Worm (Caenorhabditis elegans) whole organism, late embryonic: Measurements from ENCODE around the gene T04A8.18.
A peak's percentile ranks its signal among the peaks of the same experiment; 100 is the strongest.

Experiments used
- C08G9.2 ChIP-seq: sonication (generic microtip); optimal IDR thresholded peaks from 2 replicates; lab custom pipeline; 2016; ENCODE audit warnings: mild to moderate bottlenecking, missing genetic modification characterization, moderate library complexity, missing compliant biosample characterization
- K09A11.1 ChIP-seq: sonication (generic microtip); optimal IDR thresholded peaks from 2 replicates; lab custom pipeline; 2017; ENCODE audit warnings: antibody characterized with exemption, mild to moderate bottlenecking, missing genetic modification characterization, missing compliant biosample characterization; ENCODE audit not compliant: insufficient read depth
- ahr-1 ChIP-seq: sonication (generic microtip); optimal IDR thresholded peaks from 2 replicates; lab custom pipeline; 2016; ENCODE audit warnings: missing genetic modification characterization, missing compliant biosample characterization
- ama-1 ChIP-seq: fragments of 150-350 bp; optimal IDR thresholded peaks from 2 replicates; lab custom pipeline; 2014
- ceh-14 ChIP-seq: sonication (generic microtip); optimal IDR thresholded peaks from 2 replicates; lab custom pipeline; 2016; ENCODE audit warnings: missing genotype, missing genetic modification characterization, missing compliant biosample characterization
- ceh-18 ChIP-seq: sonication (generic microtip); optimal IDR thresholded peaks from 2 replicates; lab custom pipeline; 2016; ENCODE audit warnings: missing genetic modification characterization, missing compliant biosample characterization
- ceh-19 ChIP-seq: fragments of 200-800 bp; sonication (Bioruptor generic); optimal IDR thresholded peaks from 2 replicates; lab custom pipeline; 2018; ENCODE audit warnings: mild to moderate bottlenecking, missing genetic modification characterization, missing compliant biosample characterization
- ceh-22 ChIP-seq: sonication (generic microtip); optimal IDR thresholded peaks from 2 replicates; lab custom pipeline; 2017; ENCODE audit warnings: missing biosample characterization, missing genetic modification characterization
- ceh-24 ChIP-seq: sonication (generic microtip); optimal IDR thresholded peaks from 2 replicates; lab custom pipeline; 2016; ENCODE audit warnings: mild to moderate bottlenecking, missing genetic modification characterization, missing compliant biosample characterization
- ceh-30 ChIP-seq: fragments of 150-350 bp; optimal IDR thresholded peaks from 2 replicates; lab custom pipeline; 2014; ENCODE audit warnings: missing biosample characterization, missing genetic modification characterization
- ceh-31 ChIP-seq: sonication (generic microtip); optimal IDR thresholded peaks from 2 replicates; lab custom pipeline; 2016; ENCODE audit warnings: missing genetic modification characterization, missing compliant biosample characterization
- ceh-45 ChIP-seq: fragments of 200-800 bp; sonication (Bioruptor generic); IDR thresholded peaks from 2 replicates; pipeline ENCODE4 v1.3.6; 2022; ENCODE audit warnings: missing genetic modification reagents, missing genetic modification characterization, missing compliant biosample characterization
- ceh-48 ChIP-seq: sonication (generic microtip); optimal IDR thresholded peaks from 2 replicates; lab custom pipeline; 2016; ENCODE audit warnings: missing genetic modification characterization, inconsistent platforms, missing compliant biosample characterization
- ceh-6 ChIP-seq: fragments of 200-800 bp; sonication (Bioruptor generic); optimal IDR thresholded peaks from 2 replicates; lab custom pipeline; 2018; ENCODE audit warnings: mild to moderate bottlenecking, missing genetic modification characterization, missing compliant biosample characterization
- dmd-4 ChIP-seq: sonication (generic microtip); optimal IDR thresholded peaks from 2 replicates; lab custom pipeline; 2016; ENCODE audit warnings: borderline replicate concordance, missing genetic modification characterization, missing compliant biosample characterization
- elt-4 ChIP-seq: sonication (generic microtip); optimal IDR thresholded peaks from 2 replicates; lab custom pipeline; 2016; ENCODE audit warnings: missing genetic modification characterization, missing compliant biosample characterization
- eyg-1 ChIP-seq: sonication (generic microtip); optimal IDR thresholded peaks from 2 replicates; lab custom pipeline; 2016; ENCODE audit warnings: missing genotype, missing genetic modification characterization, missing compliant biosample characterization
- fkh-6 ChIP-seq: sonication (generic microtip); optimal IDR thresholded peaks from 2 replicates; lab custom pipeline; 2016; ENCODE audit warnings: missing genetic modification characterization, missing compliant biosample characterization
- hlh-13 ChIP-seq: fragments of 200-800 bp; sonication (Bioruptor generic); optimal IDR thresholded peaks from 2 replicates; lab custom pipeline; 2018; ENCODE audit warnings: mild to moderate bottlenecking, missing genetic modification characterization, missing compliant biosample characterization
- hlh-30 ChIP-seq: sonication (generic microtip); optimal IDR thresholded peaks from 2 replicates; lab custom pipeline; 2017; ENCODE audit warnings: antibody characterized with exemption, missing genetic modification characterization, missing compliant biosample characterization; ENCODE audit not compliant: insufficient read depth
- hlh-6 ChIP-seq: sonication (generic microtip); optimal IDR thresholded peaks from 2 replicates; lab custom pipeline; 2016; ENCODE audit warnings: missing genotype, missing genetic modification characterization, missing compliant biosample characterization
- lim-6 ChIP-seq: sonication (generic microtip); optimal IDR thresholded peaks from 2 replicates; lab custom pipeline; 2016; ENCODE audit warnings: missing genetic modification characterization, missing compliant biosample characterization
- mec-3 ChIP-seq: sonication (generic microtip); optimal IDR thresholded peaks from 2 replicates; lab custom pipeline; 2016; ENCODE audit warnings: borderline replicate concordance, missing genetic modification characterization, missing compliant biosample characterization
- nhr-232 ChIP-seq: sonication (generic microtip); optimal IDR thresholded peaks from 2 replicates; lab custom pipeline; 2016; ENCODE audit warnings: missing genetic modification characterization, missing compliant biosample characterization
- odd-2 ChIP-seq: sonication (generic microtip); optimal IDR thresholded peaks from 2 replicates; lab custom pipeline; 2017; ENCODE audit warnings: antibody characterized with exemption, mild to moderate bottlenecking, missing genetic modification characterization, missing compliant biosample characterization
- pat-9 ChIP-seq: fragments of 200-800 bp; sonication (Bioruptor generic); optimal IDR thresholded peaks from 2 replicates; lab custom pipeline; 2018; ENCODE audit warnings: mild to moderate bottlenecking, missing genetic modification characterization, moderate library complexity, missing compliant biosample characterization
- pha-4 ChIP-seq: fragments of 150-350 bp; optimal IDR thresholded peaks from 2 replicates; lab custom pipeline; 2018; ENCODE audit warnings: missing biosample characterization, missing genetic modification reagents, missing genetic modification characterization
- pqm-1 ChIP-seq: sonication (generic microtip); optimal IDR thresholded peaks from 2 replicates; lab custom pipeline; 2016; ENCODE audit warnings: missing genetic modification characterization, missing compliant biosample characterization
- pros-1 ChIP-seq: fragments of 150-350 bp; optimal IDR thresholded peaks from 2 replicates; lab custom pipeline; 2014; ENCODE audit warnings: missing biosample characterization, missing genetic modification reagents, missing genetic modification characterization
- rnt-1 ChIP-seq: sonication (generic microtip); optimal IDR thresholded peaks from 2 replicates; lab custom pipeline; 2016; ENCODE audit warnings: missing genetic modification characterization, missing compliant biosample characterization
- sox-2 ChIP-seq: fragments of 200-800 bp; sonication (Bioruptor generic); IDR thresholded peaks from 2 replicates; pipeline ENCODE4 v1.3.6; 2022; ENCODE audit warnings: missing genetic modification reagents, missing genetic modification characterization, missing compliant biosample characterization
- syd-9 ChIP-seq: sonication (generic microtip); optimal IDR thresholded peaks from 2 replicates; lab custom pipeline; 2016; ENCODE audit warnings: mild to moderate bottlenecking, missing genetic modification characterization, moderate library complexity, missing compliant biosample characterization
- tbx-2 ChIP-seq: sonication (generic microtip); optimal IDR thresholded peaks from 2 replicates; lab custom pipeline; 2016; ENCODE audit warnings: missing genetic modification characterization, missing compliant biosample characterization
- ttx-3 ChIP-seq: sonication (generic microtip); optimal IDR thresholded peaks from 2 replicates; lab custom pipeline; 2016; ENCODE audit warnings: missing genetic modification reagents, missing genetic modification characterization, missing compliant biosample characterization
- unc-3 ChIP-seq, 2 experiments: fragments of 200-800 bp in 1 of 2; sonication (Bioruptor generic) in 1 of 2; sonication (generic microtip) in 1 of 2; conservative IDR thresholded peaks in 1 of 2; optimal IDR thresholded peaks in 1 of 2; 2 replicates each; pipeline versions ENCODE4 v1.3.6 to Lab custom; 2016 to 2022; ENCODE audit warnings: missing compliant biosample characterization in 2 of 2, missing genetic modification characterization in 2 of 2, missing genetic modification reagents in 1 of 2
- unc-55 ChIP-seq: sonication (generic microtip); optimal IDR thresholded peaks from 2 replicates; lab custom pipeline; 2017; ENCODE audit warnings: missing biosample characterization, missing genetic modification reagents, missing genetic modification characterization
- zip-5 ChIP-seq: sonication (generic microtip); optimal IDR thresholded peaks from 2 replicates; lab custom pipeline; 2016; ENCODE audit warnings: missing genetic modification characterization, missing compliant biosample characterization
- ztf-16 ChIP-seq: sonication (generic microtip); optimal IDR thresholded peaks from 2 replicates; lab custom pipeline; 2017; ENCODE audit warnings: missing genetic modification characterization, missing compliant biosample characterization

Gene T04A8.18

DNA sequence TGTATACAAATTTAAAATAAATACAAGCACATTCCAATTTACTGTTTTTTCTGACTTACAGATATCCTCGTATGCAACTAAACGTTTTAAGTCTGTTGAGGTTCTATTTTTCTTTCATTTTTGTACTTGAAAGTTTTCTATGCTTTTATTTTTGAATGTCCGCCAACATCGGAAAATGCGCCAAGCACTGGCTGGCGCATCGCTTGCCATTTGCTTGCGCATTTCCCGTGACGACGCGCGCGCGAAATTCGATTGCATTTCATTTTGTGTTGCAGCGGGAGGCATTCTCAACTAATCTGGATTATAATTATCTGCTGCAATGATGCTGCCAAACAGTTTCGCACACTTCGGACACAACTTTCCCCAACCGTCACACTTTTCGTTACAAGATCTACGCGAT lies 48.0 kb downstream of the T04A8.18 start, which contains the start of gene fbxl-2 (continued):
- TF ChIP-seq fkh-6 (tag; lab: Kevin White, UChicago), result peak; percentile 40
- TF ChIP-seq odd-2 (tag; lab: Kevin White, UChicago), result no peak
- TF ChIP-seq ceh-19 (GFP tag; lab: Kevin White, UChicago), result peak; percentile 17
- TF ChIP-seq eyg-1 (tag; lab: Kevin White, UChicago), result no peak
- peak; percentile 89 for TF ChIP-seq ceh-14 (tag; lab: Kevin White, UChicago)
- peak; percentile 71 for TF ChIP-seq tbx-2
- TF ChIP-seq pat-9, result peak; percentile 64
- peak; percentile 68 for TF ChIP-seq rnt-1 (tag; lab: Kevin White, UChicago)
- no peak for TF ChIP-seq zip-5
- no peak for TF ChIP-seq ceh-22 (tag; lab: Kevin White, UChicago)
- TF ChIP-seq ztf-16 (tag; lab: Kevin White, UChicago), result peak; percentile 33
- TF ChIP-seq ama-1 (lab: Kevin White, UChicago), result peak; percentile 36
- peak; percentile 44 for TF ChIP-seq dmd-4 (tag; lab: Kevin White, UChicago)
- peak; percentile 71 for TF ChIP-seq ceh-6
- TF ChIP-seq ceh-48, result peak; percentile 54
- TF ChIP-seq ceh-24 (tag; lab: Kevin White, UChicago), result peak; percentile 32
- TF ChIP-seq pqm-1, result peak; percentile 9
- peak; percentile 14 for TF ChIP-seq ahr-1 (tag; lab: Kevin White, UChicago)
- TF ChIP-seq pha-4 (tag; lab: Kevin White, UChicago), result no peak
- peak; percentile 70 for TF ChIP-seq unc-3 (GFP tag; conservative IDR thresholded peaks at IDR 0.05; lab: Robert Waterston, UW)
- TF ChIP-seq unc-3 (tag; optimal IDR thresholded peaks at IDR 0.05; lab: Kevin White, UChicago), result peak; percentile 49
- TF ChIP-seq unc-55 (GFP tag; lab: Kevin White, UChicago), result peak; percentile 48
- TF ChIP-seq mec-3 (tag; lab: Kevin White, UChicago), result no peak
- TF ChIP-seq hlh-13, result no peak
- TF ChIP-seq hlh-6 (tag; lab: Kevin White, UChicago), result peak; percentile 59
- TF ChIP-seq lim-6 (tag; lab: Kevin White, UChicago), result peak; percentile 58
- TF ChIP-seq ttx-3 (tag; lab: Kevin White, UChicago), result peak; percentile 39
- peak; percentile 36 for TF ChIP-seq pros-1
- peak; percentile 85 for TF ChIP-seq ceh-30 (tag; lab: Kevin White, UChicago)
- peak; percentile 90 for TF ChIP-seq ceh-18 (tag; lab: Kevin White, UChicago)
- peak; percentile 63 for TF ChIP-seq syd-9
- TF ChIP-seq elt-4 (tag; lab: Kevin White, UChicago), result no peak
- peak; percentile 88 for TF ChIP-seq ceh-31 (tag; lab: Kevin White, UChicago)
- peak; percentile 36 for TF ChIP-seq C08G9.2
- TF ChIP-seq hlh-30 (tag; lab: Kevin White, UChicago), result peak; percentile 73
- no peak for TF ChIP-seq K09A11.1 (tag; lab: Kevin White, UChicago)
- TF ChIP-seq ceh-45 (GFP tag; lab: Robert Waterston, UW), result no peak
- TF ChIP-seq nhr-232 (tag; lab: Kevin White, UChicago), result peak; percentile 21
- no peak; the same call in 1 of the 2 replicates for TF ChIP-seq sox-2 (GFP tag; lab: Robert Waterston, UW)
